Fruit fly (Drosophila melanogaster) whole organism, prepupa: Measurements from ENCODE around the gene CG1575.

Experiments used
- CG10631 ChIP-seq: fragments of 200-800 bp; sonication (Bioruptor generic); optimal IDR thresholded peaks from 2 replicates; lab custom pipeline; 2016; ENCODE audit warnings: missing biosample characterization, missing genetic modification characterization
- CG10669 ChIP-seq: fragments of 200-800 bp; sonication (Bioruptor generic); optimal IDR thresholded peaks from 3 replicates; lab custom pipeline; 2018; ENCODE audit warnings: missing biosample characterization, mild to moderate bottlenecking, missing genetic modification characterization, moderate library complexity
- CG11294 ChIP-seq: fragments of 200-800 bp; sonication (Bioruptor generic); IDR thresholded peaks from 2 replicates; pipeline ENCODE4 v1.3.6; 2022; ENCODE audit warnings: missing biosample characterization, missing genetic modification characterization
- CG11762 ChIP-seq: fragments of 200-800 bp; sonication (Bioruptor generic); optimal IDR thresholded peaks from 3 replicates; lab custom pipeline; 2016; ENCODE audit warnings: missing biosample characterization, missing genetic modification characterization; ENCODE audit not compliant: insufficient read depth
- CG15336 ChIP-seq: fragments of 200-800 bp; sonication (Bioruptor generic); IDR thresholded peaks from 2 replicates; pipeline ENCODE4 v1.3.6; 2022; ENCODE audit warnings: missing biosample characterization, missing genetic modification characterization
- CG1621 ChIP-seq: fragments of 200-800 bp; sonication (Bioruptor generic); optimal IDR thresholded peaks from 3 replicates; lab custom pipeline; 2018; ENCODE audit warnings: missing biosample characterization, mild to moderate bottlenecking, missing genetic modification characterization
- CG16779 ChIP-seq: fragments of 200-800 bp; sonication (Bioruptor generic); optimal IDR thresholded peaks from 3 replicates; lab custom pipeline; 2017; ENCODE audit warnings: missing biosample characterization, mild to moderate bottlenecking, missing genetic modification characterization
- CG3032 ChIP-seq: fragments of 200-800 bp; optimal IDR thresholded peaks from 2 replicates; lab custom pipeline; 2019; ENCODE audit warnings: missing biosample characterization, mild to moderate bottlenecking, missing genetic modification characterization, moderate library complexity
- CG31627 ChIP-seq: fragments of 200-800 bp; sonication (Bioruptor generic); optimal IDR thresholded peaks from 3 replicates; lab custom pipeline; 2016; ENCODE audit warnings: missing biosample characterization, missing genetic modification characterization
- CG32006 ChIP-seq: fragments of 200-800 bp; sonication (Bioruptor generic); optimal IDR thresholded peaks from 3 replicates; lab custom pipeline; 2017; ENCODE audit warnings: missing biosample characterization, mild to moderate bottlenecking, missing genetic modification characterization
- CG34406 ChIP-seq: fragments of 200-800 bp; sonication (Bioruptor generic); optimal IDR thresholded peaks from 3 replicates; lab custom pipeline; 2016; ENCODE audit warnings: missing biosample characterization, missing genetic modification characterization
- CG3919 ChIP-seq: fragments of 200-800 bp; sonication (Bioruptor generic); optimal IDR thresholded peaks from 3 replicates; lab custom pipeline; 2016; ENCODE audit warnings: missing biosample characterization, missing genetic modification characterization
- CG4318 ChIP-seq: fragments of 200-800 bp; sonication (Bioruptor generic); optimal IDR thresholded peaks from 3 replicates; lab custom pipeline; 2017; ENCODE audit warnings: missing biosample characterization, mild to moderate bottlenecking, missing genetic modification characterization
- CG6276 ChIP-seq: fragments of 200-800 bp; sonication (Bioruptor generic); optimal IDR thresholded peaks from 2 replicates; lab custom pipeline; 2017; ENCODE audit warnings: missing biosample characterization, mild to moderate bottlenecking, missing genetic modification characterization
- CG6808 ChIP-seq: fragments of 200-800 bp; sonication (Bioruptor generic); optimal IDR thresholded peaks from 3 replicates; lab custom pipeline; 2017; ENCODE audit warnings: missing biosample characterization, missing genetic modification characterization, mild to moderate bottlenecking, moderate library complexity, missing genetic modification reagents
- CG7368 ChIP-seq: fragments of 200-800 bp; sonication (Bioruptor generic); optimal IDR thresholded peaks from 3 replicates; lab custom pipeline; 2016; ENCODE audit warnings: missing biosample characterization, missing genetic modification characterization
- CG8119 ChIP-seq: fragments of 200-800 bp; sonication (Bioruptor generic); IDR thresholded peaks from 3 replicates; pipeline ENCODE4 v1.3.6; 2022; ENCODE audit warnings: missing biosample characterization, missing genetic modification characterization
- CG9139 ChIP-seq: fragments of 200-800 bp; sonication (Bioruptor generic); optimal IDR thresholded peaks from 3 replicates; lab custom pipeline; 2017; ENCODE audit warnings: missing biosample characterization, mild to moderate bottlenecking, missing genetic modification characterization
- Eip78C ChIP-seq: fragments of 200-800 bp; sonication (Bioruptor generic); peaks from one replicate; lab custom pipeline; 2016; ENCODE audit warnings: missing biosample characterization, missing genetic modification characterization
- Ets21C ChIP-seq: fragments of 200-800 bp; sonication (Bioruptor generic); optimal IDR thresholded peaks from 3 replicates; lab custom pipeline; 2016; ENCODE audit warnings: missing biosample characterization, missing genetic modification characterization
- Gug ChIP-seq: fragments of 200-800 bp; sonication (Bioruptor generic); IDR thresholded peaks from 2 replicates; pipeline ENCODE4 v1.3.6; 2022; ENCODE audit warnings: missing biosample characterization, missing genetic modification characterization
- Hr38 ChIP-seq: sonication (Bioruptor generic); optimal IDR thresholded peaks from 2 replicates; lab custom pipeline; 2016; ENCODE audit warnings: missing biosample characterization, missing genetic modification characterization
- Hr39 ChIP-seq: fragments of 200-800 bp; sonication (Bioruptor generic); optimal IDR thresholded peaks from 2 replicates; lab custom pipeline; 2016; ENCODE audit warnings: missing biosample characterization, missing genetic modification characterization
- Hr4 ChIP-seq: fragments of 200-800 bp; sonication (Bioruptor generic); optimal IDR thresholded peaks from 3 replicates; lab custom pipeline; 2016; ENCODE audit warnings: missing biosample characterization, missing genetic modification characterization
- Lpt ChIP-seq: fragments of 200-800 bp; sonication (Bioruptor generic); optimal IDR thresholded peaks from 3 replicates; lab custom pipeline; 2016; ENCODE audit warnings: missing biosample characterization, missing genetic modification characterization
- Sox102F ChIP-seq: fragments of 200-800 bp; sonication (Bioruptor generic); optimal IDR thresholded peaks from 2 replicates; lab custom pipeline; 2016; ENCODE audit warnings: missing biosample characterization, mild to moderate bottlenecking, missing genetic modification characterization
- Sox14 ChIP-seq: fragments of 200-800 bp; sonication (Bioruptor generic); optimal IDR thresholded peaks from 3 replicates; lab custom pipeline; 2016; ENCODE audit warnings: missing biosample characterization, missing genetic modification characterization
- Sox15 ChIP-seq: fragments of 200-800 bp; sonication (Bioruptor generic); optimal IDR thresholded peaks from 3 replicates; lab custom pipeline; 2016; ENCODE audit warnings: missing biosample characterization, missing genetic modification characterization
- achi ChIP-seq: fragments of 200-800 bp; sonication (Bioruptor generic); optimal IDR thresholded peaks from 3 replicates; lab custom pipeline; 2016; ENCODE audit warnings: missing biosample characterization, missing genetic modification characterization
- acj6 ChIP-seq: fragments of 200-800 bp; sonication (Bioruptor generic); optimal IDR thresholded peaks from 3 replicates; lab custom pipeline; 2016; ENCODE audit warnings: missing biosample characterization, missing genetic modification characterization
- cyc ChIP-seq: fragments of 200-800 bp; sonication (Bioruptor generic); optimal IDR thresholded peaks from 3 replicates; lab custom pipeline; 2016; ENCODE audit warnings: missing biosample characterization, missing genetic modification characterization
- dac ChIP-seq: fragments of 200-800 bp; sonication (Bioruptor generic); optimal IDR thresholded peaks from 2 replicates; lab custom pipeline; 2017; ENCODE audit warnings: missing biosample characterization, mild to moderate bottlenecking, missing genetic modification characterization
- dsx ChIP-seq: fragments of 200-800 bp; optimal IDR thresholded peaks from 3 replicates; lab custom pipeline; 2019; ENCODE audit warnings: missing biosample characterization, mild to moderate bottlenecking, missing genetic modification characterization, moderate library complexity; ENCODE audit not compliant: poor library complexity, severe bottlenecking
- eg ChIP-seq: fragments of 200-800 bp; sonication (Bioruptor generic); IDR thresholded peaks from 3 replicates; pipeline ENCODE4 v1.3.6; 2022; ENCODE audit warnings: missing biosample characterization, missing genetic modification characterization
- esn ChIP-seq: fragments of 200-800 bp; sonication (Bioruptor generic); optimal IDR thresholded peaks from 2 replicates; lab custom pipeline; 2016; ENCODE audit warnings: missing biosample characterization, mild to moderate bottlenecking, missing genetic modification characterization, moderate library complexity
- fd59A ChIP-seq: fragments of 200-800 bp; sonication (Bioruptor generic); optimal IDR thresholded peaks from 2 replicates; lab custom pipeline; 2017; ENCODE audit warnings: missing biosample characterization, mild to moderate bottlenecking, missing genetic modification characterization, missing genetic modification reagents
- fd85E ChIP-seq: fragments of 200-800 bp; sonication (Bioruptor generic); optimal IDR thresholded peaks from 3 replicates; lab custom pipeline; 2016; ENCODE audit warnings: missing biosample characterization, missing genetic modification characterization
- fkh ChIP-seq: fragments of 200-800 bp; sonication (Bioruptor generic); optimal IDR thresholded peaks from 3 replicates; lab custom pipeline; 2017; ENCODE audit warnings: missing biosample characterization, mild to moderate bottlenecking, missing genetic modification characterization, moderate library complexity
- pdm3 ChIP-seq: fragments of 200-800 bp; sonication (Bioruptor generic); optimal IDR thresholded peaks from 3 replicates; lab custom pipeline; 2016; ENCODE audit warnings: missing biosample characterization, missing genetic modification characterization
- spab ChIP-seq: fragments of 200-800 bp; sonication (Bioruptor generic); optimal IDR thresholded peaks from 2 replicates; lab custom pipeline; 2017; ENCODE audit warnings: missing biosample characterization, mild to moderate bottlenecking, missing genetic modification characterization, missing genetic modification reagents
- ss ChIP-seq, 2 experiments: fragments of 200-800 bp; sonication (Bioruptor generic); optimal IDR thresholded peaks; 2 replicates in 1 of 2; 3 replicates in 1 of 2; lab custom pipeline; 2017 to 2018; ENCODE audit warnings: mild to moderate bottlenecking in 2 of 2, missing biosample characterization in 2 of 2, missing genetic modification characterization in 2 of 2, moderate library complexity in 1 of 2
- topi ChIP-seq: fragments of 200-800 bp; sonication (Bioruptor generic); optimal IDR thresholded peaks from 3 replicates; lab custom pipeline; 2016; ENCODE audit warnings: missing biosample characterization, missing genetic modification characterization
- vri ChIP-seq: fragments of 200-800 bp; sonication (Bioruptor generic); optimal IDR thresholded peaks from 3 replicates; lab custom pipeline; 2016; ENCODE audit warnings: missing biosample characterization, mild to moderate bottlenecking, missing genetic modification characterization

CG1575 gene

DNA sequence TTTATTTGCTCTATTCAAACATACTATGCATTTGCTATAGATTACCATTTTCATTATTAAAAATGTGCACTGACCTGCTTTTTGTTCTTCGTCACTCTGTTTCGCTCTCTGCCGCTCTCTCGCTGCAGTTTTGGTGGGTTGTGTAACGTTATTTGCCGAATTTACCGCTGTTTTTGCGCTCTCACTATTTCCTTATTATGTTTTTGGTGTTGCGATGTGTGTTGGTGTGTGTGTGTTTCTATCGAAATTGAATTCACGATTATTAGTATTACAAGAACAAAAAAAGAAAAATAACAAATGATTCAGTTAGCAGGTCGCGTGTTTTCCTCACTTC lies 1.5 kb upstream of the CG1575 start:
- no peak for TF ChIP-seq Sox14
- no peak for TF ChIP-seq Hr39
- TF ChIP-seq CG8119, result no peak
- no peak for TF ChIP-seq Sox15
- TF ChIP-seq Sox102F, result no peak
- no peak for TF ChIP-seq fd59A (GFP tag; lab: Kevin White, UChicago)
- TF ChIP-seq Eip78C, result no peak
- no peak for TF ChIP-seq CG6808 (GFP tag; lab: Kevin White, UChicago)

DNA sequence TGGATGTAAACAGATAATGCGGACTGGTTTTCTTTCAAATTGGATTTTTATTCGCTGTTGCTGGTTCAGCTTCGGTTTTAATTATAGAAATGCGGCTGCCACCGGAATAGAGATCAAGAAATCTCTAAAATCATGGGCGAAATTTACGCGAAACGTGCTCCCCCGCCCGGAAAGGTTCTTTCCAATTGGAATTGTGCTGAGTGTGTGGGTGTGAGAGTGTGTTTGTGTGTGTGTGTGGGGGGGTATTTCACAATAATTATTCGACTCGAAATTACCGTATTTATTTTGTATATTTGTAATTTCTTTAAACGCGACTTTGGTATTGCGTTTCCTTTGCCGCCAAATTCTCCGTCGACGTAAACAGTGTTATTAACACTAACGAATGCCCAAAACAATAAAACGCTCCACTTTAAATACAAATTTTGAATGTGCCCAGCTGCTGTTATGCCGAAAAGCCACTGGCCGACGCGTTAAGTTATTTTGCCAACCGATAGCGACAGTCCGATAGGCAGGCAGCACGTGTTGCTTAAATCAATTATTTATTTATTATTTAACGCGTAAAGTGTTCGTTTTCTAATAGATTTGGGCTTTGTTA lies 998 bp upstream of the CG1575 start, which contains the start of gene Gclc:
Gclc (minus strand) TSS at position 431 of the 595 bp plus-strand sequence.
- TF ChIP-seq dac (GFP tag; lab: Kevin White, UChicago) (no peak), achi (GFP tag; lab: Kevin White, UChicago) (no peak), spab (GFP tag; lab: Kevin White, UChicago) (no peak), Ets21C (no peak), topi (GFP tag; lab: Kevin White, UChicago) (no peak), fkh (GFP tag; lab: Kevin White, UChicago) (peak; percentile 5), CG16779 (peak; percentile 3), Eip78C (peak; percentile 84), CG6276 (GFP tag; lab: Kevin White, UChicago) (peak; percentile 4), eg (GFP tag; lab: Robert Waterston, UW) (no peak), CG9139 (GFP tag; lab: Kevin White, UChicago) (no peak), cyc (GFP tag; lab: Kevin White, UChicago) (no peak), pdm3 (GFP tag; lab: Kevin White, UChicago) (no peak), Gug (GFP tag; lab: Robert Waterston, UW) (no peak)

DNA sequence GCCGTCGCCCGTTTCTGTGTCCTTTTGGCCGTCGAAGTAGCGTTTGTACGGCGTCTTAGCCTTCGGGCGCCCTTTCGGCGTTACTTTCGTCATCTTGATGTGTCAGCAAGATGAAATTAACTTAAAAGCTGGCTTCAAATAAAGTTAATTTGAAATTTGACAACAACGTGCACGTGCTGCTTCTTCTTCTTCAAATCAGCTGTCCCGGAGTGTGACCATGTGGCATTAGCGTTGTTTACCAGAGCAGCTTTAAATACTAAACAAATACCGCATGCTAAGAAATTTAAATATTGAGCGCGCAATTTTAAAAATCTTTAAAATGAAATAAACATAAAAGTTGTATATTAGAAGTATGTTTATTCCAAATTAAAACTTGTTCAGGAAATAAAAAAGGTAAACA lies 4.1 kb downstream of the CG1575 start, which contains the start of gene CG2260:
CG2260 (minus strand) TSS at position 209 of the 400 bp plus-strand sequence.
- TF ChIP-seq Eip78C (peak; percentile 39), CG11762 (GFP tag; lab: Kevin White, UChicago) (no peak)

DNA sequence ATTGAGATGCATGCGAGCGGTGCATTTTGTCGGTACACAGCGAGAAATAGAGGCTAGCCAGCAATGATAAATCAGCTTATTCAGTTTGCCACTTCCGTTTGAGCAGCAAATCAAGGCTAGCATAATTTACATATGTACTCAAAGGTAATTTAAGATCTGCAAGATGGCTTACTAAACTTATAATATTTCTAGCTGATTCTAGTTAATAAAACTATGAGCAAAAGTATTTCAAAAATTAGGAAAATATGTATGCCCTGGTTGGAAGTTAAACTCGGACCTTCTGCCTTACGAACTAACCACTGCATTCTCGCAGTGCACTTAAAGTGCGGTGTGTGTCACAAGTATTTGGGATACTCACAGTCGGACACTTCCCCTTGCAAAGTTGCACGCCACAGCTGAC lies 6.0 kb downstream of the CG1575 start:
- TF ChIP-seq CG1621 (no peak), vri (GFP tag; lab: Kevin White, UChicago) (no peak), CG34406 (GFP tag; lab: Kevin White, UChicago) (no peak), CG3032 (peak; percentile 46), CG4318 (peak; percentile 57), CG3919 (GFP tag; lab: Kevin White, UChicago) (peak; percentile 53), CG10631 (GFP tag; lab: Kevin White, UChicago) (peak; percentile 30), acj6 (GFP tag; lab: Kevin White, UChicago) (peak; percentile 34), Gug (GFP tag; lab: Robert Waterston, UW) (no peak), CG32006 (GFP tag; lab: Kevin White, UChicago) (peak; percentile 85), fkh (GFP tag; lab: Kevin White, UChicago) (no peak), esn (GFP tag; lab: Kevin White, UChicago) (peak; percentile 18), CG11294 (GFP tag; lab: Robert Waterston, UW) (no peak), fd85E (GFP tag; lab: Kevin White, UChicago) (no peak), cyc (GFP tag; lab: Kevin White, UChicago) (no peak), Hr4 (peak; percentile 76), achi (GFP tag; lab: Kevin White, UChicago) (peak; percentile 34), CG10669 (GFP tag; lab: Kevin White, UChicago) (peak; percentile 40), Eip78C (peak; percentile 92), dsx (peak; percentile 27), CG6808 (GFP tag; lab: Kevin White, UChicago) (peak; percentile 48), CG9139 (GFP tag; lab: Kevin White, UChicago) (no peak), CG8119 (peak; percentile 77), CG6276 (GFP tag; lab: Kevin White, UChicago) (peak; percentile 66), Sox102F (no peak), Sox15 (peak; percentile 0), Lpt (GFP tag; lab: Kevin White, UChicago) (peak; percentile 54), ss (GFP tag; optimal IDR thresholded peaks at IDR 0.05; lab: Kevin White, UChicago) (peak; percentile 67 to 78), CG7368 (GFP tag; lab: Kevin White, UChicago) (peak; percentile 22), CG11762 (GFP tag; lab: Kevin White, UChicago) (peak; percentile 20), CG15336 (GFP tag; lab: Robert Waterston, UW) (peak; percentile 76), eg (GFP tag; lab: Robert Waterston, UW) (peak; percentile 62), pdm3 (GFP tag; lab: Kevin White, UChicago) (peak; percentile 56), spab (GFP tag; lab: Kevin White, UChicago) (no peak), Hr38 (no peak), CG31627 (no peak)
